Worm (Caenorhabditis elegans) whole organism, young adult: ENCODE measurements around the gene dph-3.
"Not testable (repeated sequence)": the region's sequence is repeated elsewhere in the genome, so short reads cannot be mapped to it uniquely, and the experiment has no call there.

Experiments
- B0019.2 ChIP-seq: fragments of 200-800 bp; sonication (Bioruptor generic); conservative IDR thresholded peaks from 2 replicates; pipeline ENCODE4 v1.3.6; 2022; ENCODE audit warnings: missing genetic modification reagents, missing genetic modification characterization, missing compliant biosample characterization
- C17E4.6 ChIP-seq: fragments of 200-800 bp; sonication (Bioruptor generic); IDR thresholded peaks from 2 replicates; pipeline ENCODE4 v1.3.6; 2022; ENCODE audit warnings: missing genetic modification reagents, missing genetic modification characterization, missing compliant biosample characterization
- D2030.7 ChIP-seq: fragments of 200-800 bp; sonication (Bioruptor generic); IDR thresholded peaks from 2 replicates; pipeline ENCODE4 v1.3.6; 2022; ENCODE audit warnings: missing genetic modification reagents, missing genetic modification characterization, missing compliant biosample characterization
- F33H1.4 ChIP-seq: fragments of 200-800 bp; sonication (Bioruptor generic); IDR thresholded peaks from 2 replicates; pipeline ENCODE4 v1.3.6; 2022; ENCODE audit warnings: missing genetic modification reagents, missing genetic modification characterization, missing compliant biosample characterization
- F49E8.2 ChIP-seq: sonication (generic microtip); optimal IDR thresholded peaks from 3 replicates; lab custom pipeline; 2017; ENCODE audit warnings: missing genetic modification characterization, mild to moderate bottlenecking, missing compliant biosample characterization, antibody characterized with exemption, moderate library complexity; ENCODE audit not compliant: insufficient read depth
- K11D2.4 ChIP-seq: fragments of 200-800 bp; sonication (Bioruptor generic); IDR thresholded peaks from 2 replicates; pipeline ENCODE4 v1.3.6; 2022; ENCODE audit warnings: missing genetic modification reagents, missing genetic modification characterization, missing compliant biosample characterization
- Y53G8AR.9 ChIP-seq: fragments of 200-800 bp; sonication (Bioruptor generic); conservative IDR thresholded peaks from 2 replicates; pipeline ENCODE4 v1.3.6; 2022; ENCODE audit warnings: missing genetic modification reagents, missing genetic modification characterization, missing compliant biosample characterization
- Y95B8A.8 ChIP-seq: fragments of 200-800 bp; sonication (Bioruptor generic); IDR thresholded peaks from 2 replicates; pipeline ENCODE4 v1.3.6; 2022; ENCODE audit warnings: missing genetic modification reagents, missing genetic modification characterization, missing compliant biosample characterization
- ama-1 ChIP-seq, 3 experiments: fragments of 150-350 bp in 1 of 3; sonication (generic microtip) in 2 of 3; optimal IDR thresholded peaks; 2 replicates each; lab custom pipeline; 2014 to 2018; ENCODE audit warnings: missing biosample characterization in 2 of 3, missing genetic modification characterization in 2 of 3, missing genetic modification reagents in 2 of 3
- aptf-2 ChIP-seq: fragments of 200-800 bp; sonication (Bioruptor generic); conservative IDR thresholded peaks from 2 replicates; pipeline ENCODE4 v1.3.6; 2022; ENCODE audit warnings: missing genetic modification reagents, missing genetic modification characterization, missing compliant biosample characterization
- attf-5 ChIP-seq: fragments of 200-800 bp; sonication (Bioruptor generic); optimal IDR thresholded peaks from 2 replicates; lab custom pipeline; 2018; ENCODE audit warnings: mild to moderate bottlenecking, missing genetic modification characterization, missing compliant biosample characterization
- ceh-91 ChIP-seq: fragments of 200-800 bp; sonication (Bioruptor generic); IDR thresholded peaks from 2 replicates; pipeline ENCODE4 v1.3.6; 2022; ENCODE audit warnings: missing genetic modification reagents, missing genetic modification characterization, missing compliant biosample characterization
- dox-1 ChIP-seq: fragments of 200-800 bp; sonication (Bioruptor generic); IDR thresholded peaks from 2 replicates; pipeline ENCODE4 v1.3.6; 2022; ENCODE audit warnings: missing genetic modification reagents, missing genetic modification characterization, missing compliant biosample characterization
- dpl-1 ChIP-seq: fragments of 150-350 bp; optimal IDR thresholded peaks from 2 replicates; lab custom pipeline; 2014; ENCODE audit warnings: missing biosample characterization, missing genetic modification reagents, missing genetic modification characterization
- efl-1 ChIP-seq: fragments of 150-350 bp; optimal IDR thresholded peaks from 2 replicates; lab custom pipeline; 2014; ENCODE audit warnings: missing biosample characterization, missing genetic modification reagents, missing genetic modification characterization
- ekl-4 ChIP-seq: fragments of 200-800 bp; sonication (Bioruptor generic); IDR thresholded peaks from 2 replicates; pipeline ENCODE4 v1.3.6; 2022; ENCODE audit warnings: missing genetic modification reagents, missing genetic modification characterization, missing compliant biosample characterization
- hmg-20 ChIP-seq: fragments of 200-800 bp; sonication (Bioruptor generic); IDR thresholded peaks from 2 replicates; pipeline ENCODE4 v1.3.6; 2022; ENCODE audit warnings: missing genetic modification reagents, missing genetic modification characterization, missing compliant biosample characterization
- hsf-1 ChIP-seq: fragments of 200-800 bp; sonication (Bioruptor generic); IDR thresholded peaks from 2 replicates; pipeline ENCODE4 v1.3.6; 2022; ENCODE audit warnings: missing genetic modification reagents, missing genetic modification characterization, missing compliant biosample characterization
- let-607 ChIP-seq, 2 experiments: fragments of 200-800 bp in 1 of 2; sonication (Bioruptor generic) in 1 of 2; sonication (generic microtip) in 1 of 2; optimal IDR thresholded peaks; 2 replicates each; lab custom pipeline; 2016 to 2018; ENCODE audit warnings: mild to moderate bottlenecking in 2 of 2, missing compliant biosample characterization in 2 of 2, missing genetic modification characterization in 2 of 2, moderate library complexity in 2 of 2, missing genotype in 1 of 2
- lin-26 ChIP-seq: fragments of 200-800 bp; sonication (Bioruptor generic); IDR thresholded peaks from 2 replicates; pipeline ENCODE4 v1.3.6; 2022; ENCODE audit warnings: missing genetic modification reagents, missing genetic modification characterization, missing compliant biosample characterization
- lin-35 ChIP-seq, 3 experiments: fragments of 150-350 bp in 2 of 3; sonication (generic microtip) in 1 of 3; optimal IDR thresholded peaks; 2 replicates each; lab custom pipeline; 2014 to 2018; ENCODE audit warnings: missing biosample characterization in 3 of 3, missing genetic modification characterization in 3 of 3, missing genetic modification reagents in 3 of 3
- lsl-1 ChIP-seq: fragments of 200-800 bp; sonication (Bioruptor generic); optimal IDR thresholded peaks from 2 replicates; lab custom pipeline; 2018; ENCODE audit warnings: mild to moderate bottlenecking, missing genetic modification characterization, moderate library complexity, missing compliant biosample characterization
- madf-3 ChIP-seq: fragments of 200-800 bp; sonication (Bioruptor generic); IDR thresholded peaks from 2 replicates; pipeline ENCODE4 v1.3.6; 2022; ENCODE audit warnings: missing genetic modification reagents, missing genetic modification characterization, missing compliant biosample characterization
- madf-6 ChIP-seq: fragments of 200-800 bp; sonication (Bioruptor generic); IDR thresholded peaks from 2 replicates; pipeline ENCODE4 v1.3.6; 2022; ENCODE audit warnings: missing genetic modification reagents, missing genetic modification characterization, missing compliant biosample characterization
- madf-8 ChIP-seq: fragments of 200-800 bp; sonication (Bioruptor generic); conservative IDR thresholded peaks from 2 replicates; pipeline ENCODE4 v1.3.6; 2022; ENCODE audit warnings: missing genetic modification reagents, missing genetic modification characterization, missing compliant biosample characterization
- mcd-1 ChIP-seq: fragments of 200-800 bp; sonication (Bioruptor generic); IDR thresholded peaks from 2 replicates; pipeline ENCODE4 v1.3.6; 2022; ENCODE audit warnings: missing genetic modification reagents, missing genetic modification characterization, missing compliant biosample characterization
- mes-4 ChIP-seq: sonication (generic microtip); optimal IDR thresholded peaks from 2 replicates; lab custom pipeline; 2016; ENCODE audit warnings: missing genotype, missing genetic modification characterization, missing compliant biosample characterization
- nfyb-1 ChIP-seq: fragments of 200-800 bp; sonication (Bioruptor generic); IDR thresholded peaks from 2 replicates; pipeline ENCODE4 v1.3.6; 2022; ENCODE audit warnings: missing genetic modification reagents, missing genetic modification characterization, missing compliant biosample characterization
- nhr-27 ChIP-seq: fragments of 200-800 bp; sonication (Bioruptor generic); optimal IDR thresholded peaks from 2 replicates; lab custom pipeline; 2018; ENCODE audit warnings: mild to moderate bottlenecking, missing genetic modification characterization, moderate library complexity, missing compliant biosample characterization
- nhr-80 ChIP-seq: sonication (generic microtip); optimal IDR thresholded peaks from 2 replicates; lab custom pipeline; 2016; ENCODE audit warnings: missing genetic modification characterization, missing compliant biosample characterization
- pbrm-1 ChIP-seq: fragments of 200-800 bp; sonication (Bioruptor generic); IDR thresholded peaks from 2 replicates; pipeline ENCODE4 v1.3.6; 2022; ENCODE audit warnings: missing genetic modification reagents, missing genetic modification characterization, missing compliant biosample characterization
- rcor-1 ChIP-seq: fragments of 200-800 bp; sonication (Bioruptor generic); IDR thresholded peaks from 2 replicates; pipeline ENCODE4 v1.3.6; 2022; ENCODE audit warnings: missing genetic modification reagents, missing genetic modification characterization, missing compliant biosample characterization
- snpc-1.1 ChIP-seq: sonication (generic microtip); optimal IDR thresholded peaks from 2 replicates; lab custom pipeline; 2017; ENCODE audit warnings: missing genetic modification characterization, mild to moderate bottlenecking, missing compliant biosample characterization, antibody characterized with exemption, moderate library complexity, missing genotype, missing genetic modification reagents; ENCODE audit not compliant: insufficient read depth
- snpc-1.3 ChIP-seq: sonication (generic microtip); optimal IDR thresholded peaks from 2 replicates; lab custom pipeline; 2017; ENCODE audit warnings: missing genetic modification characterization, mild to moderate bottlenecking, missing compliant biosample characterization, antibody characterized with exemption, moderate library complexity, missing genotype, missing genetic modification reagents; ENCODE audit not compliant: insufficient read depth
- snpc-3.4 ChIP-seq: sonication (generic microtip); optimal IDR thresholded peaks from 2 replicates; lab custom pipeline; 2017; ENCODE audit warnings: missing genetic modification characterization, mild to moderate bottlenecking, missing compliant biosample characterization, antibody characterized with exemption, moderate library complexity, missing genotype, missing genetic modification reagents
- snpc-4 ChIP-seq, 5 experiments: fragments of 150-350 bp in 1 of 5; sonication (generic microtip) in 4 of 5; optimal IDR thresholded peaks; 2 replicates each; lab custom pipeline; 2014 to 2018; ENCODE audit warnings: missing genetic modification characterization in 5 of 5, missing biosample characterization in 3 of 5, antibody characterized with exemption in 2 of 5, mild to moderate bottlenecking in 2 of 5, missing compliant biosample characterization in 2 of 5, missing genotype in 2 of 5, moderate library complexity in 2 of 5, missing genetic modification reagents in 1 of 5
- tlf-1 ChIP-seq: fragments of 200-800 bp; sonication (Bioruptor generic); optimal IDR thresholded peaks from 2 replicates; lab custom pipeline; 2018; ENCODE audit warnings: mild to moderate bottlenecking, missing genetic modification characterization, missing compliant biosample characterization
- unc-130 ChIP-seq: sonication (generic microtip); optimal IDR thresholded peaks from 2 replicates; lab custom pipeline; 2016; ENCODE audit warnings: missing genetic modification reagents, missing genetic modification characterization, missing compliant biosample characterization
- unc-62 ChIP-seq: fragments of 150-350 bp; optimal IDR thresholded peaks from 2 replicates; lab custom pipeline; 2014; ENCODE audit warnings: missing biosample characterization, missing genetic modification reagents, missing genetic modification characterization
- xnd-1 ChIP-seq: sonication (generic microtip); optimal IDR thresholded peaks from 2 replicates; lab custom pipeline; 2016; ENCODE audit warnings: missing genotype, missing genetic modification reagents, missing genetic modification characterization, missing compliant biosample characterization
- ztf-28 ChIP-seq: fragments of 200-800 bp; sonication (Bioruptor generic); IDR thresholded peaks from 2 replicates; pipeline ENCODE4 v1.3.6; 2022; ENCODE audit warnings: missing genetic modification reagents, missing genetic modification characterization, missing compliant biosample characterization
- ztf-6 ChIP-seq: fragments of 200-800 bp; sonication (Bioruptor generic); IDR thresholded peaks from 2 replicates; pipeline ENCODE4 v1.3.6; 2022; ENCODE audit warnings: missing genetic modification reagents, missing genetic modification characterization, missing compliant biosample characterization

The dph-3 gene

ce11 chrIV:9740851-9741549 is 34.1 kb downstream of the dph-3 start, which contains the start of gene gln-6:
Gene gln-6 (minus strand): TSS chrIV:9740901.
- TF ChIP-seq lin-35 (GFP tag; optimal IDR thresholded peaks at IDR 0.05; lab: Kevin White, UChicago) (peak in 1 of 3 experiments; percentile 44), C17E4.6 (GFP tag; lab: Robert Waterston, UW) (peak; percentile 67; the same call in 1 of the 2 replicates), F33H1.4 (GFP tag; lab: Robert Waterston, UW) (peak; percentile 71), F49E8.2 (peak; percentile 40), ztf-28 (0 out of 2 replicates have a peak, but pooled peaks have one; percentile 38), hsf-1 (GFP tag; lab: Robert Waterston, UW) (peak; percentile 61; the same call in 1 of the 2 replicates), madf-3 (GFP tag; lab: Robert Waterston, UW) (peak; percentile 86), rcor-1 (GFP tag; lab: Robert Waterston, UW) (0 out of 2 replicates have a peak, but pooled peaks have one; percentile 39), madf-8 (GFP tag; lab: Robert Waterston, UW) (peak; percentile 90), snpc-4 (tag; optimal IDR thresholded peaks at IDR 0.05; lab: Kevin White, UChicago) (peak in 1 of 4 experiments; percentile 28), nfyb-1 (GFP tag; lab: Robert Waterston, UW) (peak; percentile 25; the same call in 1 of the 2 replicates), Y95B8A.8 (GFP tag; lab: Robert Waterston, UW) (peak; percentile 62; the same call in 1 of the 2 replicates), xnd-1 (peak; percentile 84), dpl-1 (GFP tag; lab: Kevin White, UChicago) (peak; percentile 80), ceh-91 (GFP tag; lab: Robert Waterston, UW) (peak; percentile 89), lsl-1 (GFP tag; lab: Kevin White, UChicago) (peak; percentile 65), aptf-2 (GFP tag; lab: Robert Waterston, UW) (peak; percentile 32; the same call in 1 of the 2 replicates), tlf-1 (peak; percentile 67), dox-1 (peak; percentile 82), B0019.2 (GFP tag; lab: Robert Waterston, UW) (peak; percentile 67), snpc-3.4 (peak; percentile 51), pbrm-1 (GFP tag; lab: Robert Waterston, UW) (peak; percentile 37; the same call in 1 of the 2 replicates), madf-6 (peak; percentile 96), unc-130 (GFP tag; lab: Kevin White, UChicago) (peak; percentile 35), efl-1 (GFP tag; lab: Kevin White, UChicago) (peak; percentile 94), D2030.7 (peak; percentile 91; the same call in 1 of the 2 replicates), ekl-4 (GFP tag; lab: Robert Waterston, UW) (0 out of 2 replicates have a peak, but pooled peaks have one; percentile 19), snpc-1.1 (peak; percentile 17)
- not testable (repeated sequence) for TF ChIP-seq snpc-4 (GFP tag; optimal IDR thresholded peaks at IDR 0.05; lab: Kevin White, UChicago)
- TF ChIP-seq, all 124 proteins: peak for 28; not testable (repeated sequence) for 96

ce11 chrIV:9742883-9743282 is 35.9 kb downstream of the dph-3 start, which contains the start of gene C28D4.7:
Gene C28D4.7 (minus strand): TSS chrIV:9743147.
- TF ChIP-seq unc-62 (GFP tag; lab: Kevin White, UChicago) = no peak
- no peak for TF ChIP-seq ztf-6 (GFP tag; lab: Robert Waterston, UW)
- no peak for TF ChIP-seq efl-1 (GFP tag; lab: Kevin White, UChicago)
- TF ChIP-seq let-607 (tag; optimal IDR thresholded peaks at IDR 0.05; lab: Kevin White, UChicago) = no peak
- no peak for TF ChIP-seq ama-1 (optimal IDR thresholded peaks at IDR 0.05; lab: Kevin White, UChicago)
- no peak for TF ChIP-seq ama-1 (GFP tag; optimal IDR thresholded peaks at IDR 0.05; lab: Kevin White, UChicago)
- TF ChIP-seq mes-4 (tag; lab: Kevin White, UChicago) = no peak
- no peak for TF ChIP-seq nhr-27 (tag; lab: Kevin White, UChicago)
- TF ChIP-seq mcd-1 (GFP tag; lab: Robert Waterston, UW) = no peak
- TF ChIP-seq dpl-1 (GFP tag; lab: Kevin White, UChicago) = no peak
- TF ChIP-seq Y53G8AR.9 (GFP tag; lab: Robert Waterston, UW) = no peak
- TF ChIP-seq xnd-1 = no peak
- TF ChIP-seq hmg-20 (GFP tag; lab: Robert Waterston, UW) = no peak
- TF ChIP-seq K11D2.4 (GFP tag; lab: Robert Waterston, UW) = no peak
- TF ChIP-seq dox-1 = no peak
- no peak for TF ChIP-seq snpc-1.3 (tag; lab: Kevin White, UChicago)
- no peak for TF ChIP-seq attf-5 (GFP tag; lab: Kevin White, UChicago)
- no peak for TF ChIP-seq nhr-80
- no peak for TF ChIP-seq lin-26 (GFP tag; lab: Robert Waterston, UW)
